Worm (Caenorhabditis elegans): ENCODE data around the gene srz-54.

The srz-54 gene

DNA sequence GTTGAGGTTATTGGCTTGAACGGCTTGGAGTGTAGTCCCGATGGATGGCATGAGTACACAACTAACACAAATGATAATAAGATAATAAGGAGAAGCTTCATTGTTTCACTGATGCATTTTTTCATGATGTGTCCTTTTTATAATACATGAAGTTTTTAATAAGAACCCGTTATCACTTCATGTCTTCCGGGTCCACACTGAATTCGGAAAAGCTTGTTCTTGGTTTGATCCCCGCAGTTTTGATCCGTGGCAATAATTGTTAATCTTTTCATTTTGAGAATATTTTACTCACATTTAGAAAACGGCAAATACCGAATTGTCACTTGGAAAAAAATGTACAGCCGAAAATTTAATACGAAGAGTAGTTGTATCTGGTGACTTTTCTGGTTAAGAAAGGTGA is 8.1 kb downstream of the srz-54 start, which contains the start of gene Y102A5C.27:
Gene Y102A5C.27 (minus strand): TSS at position 101 of the 400 bp plus-strand sequence.
- no peak for TF ChIP-seq pax-1 (tag; optimal IDR thresholded peaks at IDR 0.05)
- no peak for TF ChIP-seq ets-4 (tag; optimal IDR thresholded peaks at IDR 0.05)
- TF ChIP-seq madf-2 (tag; optimal IDR thresholded peaks at IDR 0.05) = no peak
- no peak for TF ChIP-seq eyg-1 (tag; optimal IDR thresholded peaks at IDR 0.05)
- no peak for TF ChIP-seq ref-2 (tag; optimal IDR thresholded peaks at IDR 0.05)
- TF ChIP-seq ceh-19 (GFP tag; optimal IDR thresholded peaks at IDR 0.05) = no peak
- no peak for TF ChIP-seq mec-3 (tag; optimal IDR thresholded peaks at IDR 0.05; ENCODE audit: borderline replicate concordance)
- no peak for TF ChIP-seq ceh-22 (tag; optimal IDR thresholded peaks at IDR 0.05)
- no peak for TF ChIP-seq ceh-48 (tag; optimal IDR thresholded peaks at IDR 0.05)
- no peak for TF ChIP-seq hlh-13 (GFP tag; optimal IDR thresholded peaks at IDR 0.05)
- no peak for TF ChIP-seq elt-4 (tag; optimal IDR thresholded peaks at IDR 0.05)
- no peak for TF ChIP-seq ceh-14 (tag; optimal IDR thresholded peaks at IDR 0.05)

- no peak for TF ChIP-seq lim-6 (tag; optimal IDR thresholded peaks at IDR 0.05)
- no peak for TF ChIP-seq hlh-30 (tag; optimal IDR thresholded peaks at IDR 0.05; ENCODE audit: insufficient read depth)
- no peak for TF ChIP-seq tbx-7 (tag; optimal IDR thresholded peaks at IDR 0.05)
- TF ChIP-seq hlh-8 (tag; optimal IDR thresholded peaks at IDR 0.05) = no peak
- no peak for TF ChIP-seq pag-3 (tag; optimal IDR thresholded peaks at IDR 0.05; ENCODE audit: borderline replicate concordance)
- no peak for TF ChIP-seq eyg-1 (tag; optimal IDR thresholded peaks at IDR 0.05)
- TF ChIP-seq C38D4.7 (GFP tag; optimal IDR thresholded peaks at IDR 0.05) = no peak
- TF ChIP-seq ets-4 (tag; optimal IDR thresholded peaks at IDR 0.05) = no peak
- TF ChIP-seq nhr-11 (tag; optimal IDR thresholded peaks at IDR 0.05) = no peak
- TF ChIP-seq ceh-18 (tag; optimal IDR thresholded peaks at IDR 0.05) = no peak
These were observed 11.3 kb downstream of the srz-54 start, which contains the start of gene srz-95 for ce11 chrV:16991734-16992133. Gene srz-95, plus strand, starts transcription at chrV:16992034.

- no peak for TF ChIP-seq ceh-22 (tag; optimal IDR thresholded peaks at IDR 0.05)
- no peak for TF ChIP-seq tbx-2 (tag; optimal IDR thresholded peaks at IDR 0.05)
- no peak for TF ChIP-seq unc-42 (tag; optimal IDR thresholded peaks at IDR 0.05)
- no peak for TF ChIP-seq sox-4 (tag; optimal IDR thresholded peaks at IDR 0.05)
- no peak for TF ChIP-seq hlh-15 (tag; optimal IDR thresholded peaks at IDR 0.05)
- no peak for TF ChIP-seq ceh-18 (tag; optimal IDR thresholded peaks at IDR 0.05)
These were observed 11.9 kb downstream of the srz-54 start for ce11 chrV:16992383-16992782.

DNA sequence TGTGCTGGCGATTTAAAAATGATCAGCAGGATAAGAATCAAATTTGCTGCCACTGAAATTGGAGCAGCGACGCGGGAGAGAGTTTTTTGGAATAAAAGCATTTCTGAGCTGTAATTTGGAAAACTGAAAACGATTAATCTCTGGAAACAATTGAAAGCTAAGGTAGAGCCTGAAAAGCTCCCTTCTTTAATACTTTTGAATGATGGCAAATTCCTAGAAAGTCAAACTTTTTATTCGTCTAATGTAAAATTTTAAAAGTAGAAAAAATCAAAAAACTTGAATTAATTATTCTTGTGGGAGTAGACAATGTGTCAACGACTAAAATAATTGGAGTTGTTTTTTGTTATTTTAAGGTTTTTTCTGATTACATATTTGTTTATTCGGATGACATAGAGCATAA is 19.7 kb downstream of the srz-54 start, which contains the start of gene str-217:
Gene str-217 (minus strand): TSS at position 101 of the 400 bp plus-strand sequence.
- TF ChIP-seq ceh-14 (tag; optimal IDR thresholded peaks at IDR 0.05) (no peak), ceh-18 (tag; optimal IDR thresholded peaks at IDR 0.05) (no peak), fax-1 (tag; optimal IDR thresholded peaks at IDR 0.05) (no peak), ceh-45 (GFP tag; IDR thresholded peaks at IDR 0.05) (no peak), ama-1 (optimal IDR thresholded peaks at IDR 0.05) (no peak), ref-2 (tag; optimal IDR thresholded peaks at IDR 0.05) (no peak), unc-3 (GFP tag; conservative IDR thresholded peaks at IDR 0.05) (no peak), unc-3 (tag; optimal IDR thresholded peaks at IDR 0.05) (no peak), pag-3 (tag; optimal IDR thresholded peaks at IDR 0.05; ENCODE audit: borderline replicate concordance) (no peak), rnt-1 (tag; optimal IDR thresholded peaks at IDR 0.05) (no peak), K02D7.2 (tag; optimal IDR thresholded peaks at IDR 0.05) (no peak), unc-42 (tag; optimal IDR thresholded peaks at IDR 0.05) (no peak), elt-4 (tag; optimal IDR thresholded peaks at IDR 0.05) (no peak), sox-4 (tag; optimal IDR thresholded peaks at IDR 0.05) (no peak), dmd-4 (tag; optimal IDR thresholded peaks at IDR 0.05; ENCODE audit: borderline replicate concordance) (no peak), C38D4.7 (GFP tag; optimal IDR thresholded peaks at IDR 0.05) (no peak), ceh-22 (tag; optimal IDR thresholded peaks at IDR 0.05) (no peak), fkh-6 (tag; optimal IDR thresholded peaks at IDR 0.05) (no peak), C08G9.2 (tag; optimal IDR thresholded peaks at IDR 0.05) (no peak)

DNA sequence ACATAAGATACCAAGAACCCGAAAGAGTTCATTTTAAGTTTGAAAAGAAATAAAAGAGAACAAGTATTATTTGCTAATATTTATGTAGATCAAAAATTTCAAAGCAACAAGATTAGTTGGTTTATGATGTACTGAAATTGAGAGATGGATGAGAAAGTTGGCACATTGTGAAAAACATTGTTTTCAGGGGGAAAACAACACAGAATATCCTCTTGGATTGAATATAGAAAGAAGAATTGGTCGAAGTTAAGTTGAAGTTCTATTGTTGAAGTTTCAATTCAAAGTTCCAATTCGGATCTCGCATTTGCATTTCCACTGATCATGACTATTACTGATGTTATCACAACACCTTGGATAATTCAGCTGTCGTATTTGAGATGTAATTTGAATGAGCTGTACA is 20.2 kb downstream of the srz-54 start:
- TF ChIP-seq pax-1 (tag; optimal IDR thresholded peaks at IDR 0.05) (no peak), eyg-1 (tag; optimal IDR thresholded peaks at IDR 0.05) (no peak), hlh-8 (tag; optimal IDR thresholded peaks at IDR 0.05) (no peak), ztf-16 (tag; optimal IDR thresholded peaks at IDR 0.05) (no peak), lim-6 (tag; optimal IDR thresholded peaks at IDR 0.05) (no peak), pat-9 (tag; optimal IDR thresholded peaks at IDR 0.05) (no peak), ceh-2 (tag; optimal IDR thresholded peaks at IDR 0.05) (no peak), unc-42 (tag; optimal IDR thresholded peaks at IDR 0.05) (no peak), F13H6.1 (tag; optimal IDR thresholded peaks at IDR 0.05) (no peak), hlh-30 (tag; optimal IDR thresholded peaks at IDR 0.05; ENCODE audit: insufficient read depth) (no peak), ceh-18 (tag; optimal IDR thresholded peaks at IDR 0.05) (no peak), pqm-1 (tag; optimal IDR thresholded peaks at IDR 0.05) (no peak), ceh-9 (tag; optimal IDR thresholded peaks at IDR 0.05) (no peak)

All from whole organism, late embryonic.